Fruit fly (Drosophila melanogaster): Measurements from ENCODE around the gene GILT2.

- TF ChIP-seq h (optimal IDR thresholded peaks at IDR 0.05) (no peak), psq (optimal IDR thresholded peaks at IDR 0.05) (no peak), ttk (optimal IDR thresholded peaks at IDR 0.05) (no peak), Sin3A (optimal IDR thresholded peaks at IDR 0.05) (no peak), insv (optimal IDR thresholded peaks at IDR 0.05) (no peak)
These were observed 15.9 kb upstream of the GILT2 start for dm6 chr3R:23662782-23663181.

Data from Kc167 (cell line).